Worm (Caenorhabditis elegans) whole organism, young adult: ENCODE measurements around the gene ttc-4.

Experiments used
- C06A6.2 ChIP-seq: fragments of 200-800 bp; sonication (Bioruptor generic); conservative IDR thresholded peaks from 2 replicates; pipeline ENCODE4 v1.3.6; 2022; ENCODE audit warnings: missing genetic modification characterization, missing compliant biosample characterization
- C17E4.6 ChIP-seq: fragments of 200-800 bp; sonication (Bioruptor generic); IDR thresholded peaks from 2 replicates; pipeline ENCODE4 v1.3.6; 2022; ENCODE audit warnings: missing genetic modification reagents, missing genetic modification characterization, missing compliant biosample characterization
- aptf-2 ChIP-seq: fragments of 200-800 bp; sonication (Bioruptor generic); conservative IDR thresholded peaks from 2 replicates; pipeline ENCODE4 v1.3.6; 2022; ENCODE audit warnings: missing genetic modification reagents, missing genetic modification characterization, missing compliant biosample characterization
- dpff-1 ChIP-seq: sonication (generic microtip); optimal IDR thresholded peaks from 2 replicates; lab custom pipeline; 2017; ENCODE audit warnings: mild to moderate bottlenecking, missing genetic modification characterization, missing compliant biosample characterization
- ets-4 ChIP-seq: fragments of 200-800 bp; sonication (Bioruptor generic); optimal IDR thresholded peaks from 2 replicates; lab custom pipeline; 2018; ENCODE audit warnings: mild to moderate bottlenecking, missing genetic modification characterization, missing compliant biosample characterization
- let-526 ChIP-seq: fragments of 200-800 bp; sonication (Bioruptor generic); IDR thresholded peaks from 2 replicates; pipeline ENCODE4 v1.3.6; 2022; ENCODE audit warnings: missing genetic modification reagents, missing genetic modification characterization, missing compliant biosample characterization
- lir-1 ChIP-seq: fragments of 200-800 bp; sonication (Bioruptor generic); conservative IDR thresholded peaks from 2 replicates; pipeline ENCODE4 v1.3.6; 2022; ENCODE audit warnings: missing genetic modification reagents, missing genetic modification characterization, missing compliant biosample characterization
- mxl-1 ChIP-seq: sonication (generic microtip); optimal IDR thresholded peaks from 2 replicates; lab custom pipeline; 2016; ENCODE audit warnings: missing genetic modification characterization, missing compliant biosample characterization
- nfyb-1 ChIP-seq: fragments of 200-800 bp; sonication (Bioruptor generic); IDR thresholded peaks from 2 replicates; pipeline ENCODE4 v1.3.6; 2022; ENCODE audit warnings: missing genetic modification reagents, missing genetic modification characterization, missing compliant biosample characterization
- tbp1 ChIP-seq: fragments of 200-800 bp; sonication (Bioruptor generic); optimal IDR thresholded peaks from 2 replicates; lab custom pipeline; 2018; ENCODE audit warnings: mild to moderate bottlenecking, missing genetic modification characterization, missing compliant biosample characterization
- unc-130 ChIP-seq: sonication (generic microtip); optimal IDR thresholded peaks from 2 replicates; lab custom pipeline; 2016; ENCODE audit warnings: missing genetic modification reagents, missing genetic modification characterization, missing compliant biosample characterization

- TF ChIP-seq let-526 (GFP tag; lab: Robert Waterston, UW) (no peak), mxl-1 (no peak), aptf-2 (GFP tag; lab: Robert Waterston, UW) (no peak), C17E4.6 (GFP tag; lab: Robert Waterston, UW) (no peak), unc-130 (no peak), ets-4 (GFP tag; lab: Kevin White, UChicago) (no peak), lir-1 (GFP tag; lab: Robert Waterston, UW) (no peak), dpff-1 (tag; lab: Kevin White, UChicago) (no peak), tbp1 (GFP tag; lab: Kevin White, UChicago) (no peak), nfyb-1 (GFP tag; lab: Robert Waterston, UW) (no peak), C06A6.2 (GFP tag; lab: Robert Waterston, UW) (no peak)
These were observed 1.1 kb upstream of the ttc-4 start, which contains the start of gene cdc-14 for ce11 chrII:5593377-5593932.
